Worm (Caenorhabditis elegans) whole organism, L4/young adult: ENCODE results near the gene F54D12.1.

Experiments used
- W03F9.2 ChIP-seq: fragments of 150-350 bp; optimal IDR thresholded peaks from 2 replicates; lab custom pipeline; 2014; ENCODE audit warnings: missing biosample characterization, missing genetic modification characterization
- dao-5 ChIP-seq: sonication (generic microtip); optimal IDR thresholded peaks from 2 replicates; lab custom pipeline; 2016; ENCODE audit warnings: missing genotype, missing genetic modification characterization, moderate library complexity, missing compliant biosample characterization
- him-1 ChIP-seq: sonication (generic microtip); optimal IDR thresholded peaks from 2 replicates; lab custom pipeline; 2016; ENCODE audit warnings: missing genotype, missing genetic modification reagents, missing genetic modification characterization, missing compliant biosample characterization

- TF ChIP-seq W03F9.2, result no peak
- no peak for TF ChIP-seq him-1
- no peak for TF ChIP-seq dao-5 (tag; lab: Kevin White, UChicago)
Measured at ce11 chrII:1372966-1373365, 27.2 kb upstream of the F54D12.1 start.
